Fruit fly (Drosophila melanogaster): ENCODE data around the gene Coq5.

DNA sequence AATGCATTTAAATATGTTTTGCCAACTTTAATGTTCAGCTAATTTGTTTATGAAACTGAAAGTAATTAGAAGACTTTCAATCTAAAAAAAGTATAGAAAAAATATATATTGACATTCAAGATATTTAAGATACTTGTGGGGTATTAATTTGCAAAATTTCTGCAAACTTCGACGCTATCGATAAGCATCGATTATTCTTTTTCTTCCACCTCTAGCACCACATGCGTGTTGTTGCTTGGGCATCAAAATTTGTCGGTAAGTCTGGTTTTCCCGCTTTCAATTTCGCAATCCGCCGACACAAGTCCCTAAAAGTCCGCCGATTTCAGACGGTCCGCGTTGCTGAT lies 17.8 kb upstream of the Coq5 start, which contains the start of gene REG:
- TF ChIP-seq CG12605 (GFP tag; IDR thresholded peaks at IDR 0.05) (no peak), CG4496 (GFP tag; IDR thresholded peaks at IDR 0.05) (no peak)
